Worm (Caenorhabditis elegans): ENCODE data around the gene C52E4.12.
A peak's percentile ranks its signal among the peaks of the same experiment; 100 is the strongest.

The C52E4.12 gene

DNA sequence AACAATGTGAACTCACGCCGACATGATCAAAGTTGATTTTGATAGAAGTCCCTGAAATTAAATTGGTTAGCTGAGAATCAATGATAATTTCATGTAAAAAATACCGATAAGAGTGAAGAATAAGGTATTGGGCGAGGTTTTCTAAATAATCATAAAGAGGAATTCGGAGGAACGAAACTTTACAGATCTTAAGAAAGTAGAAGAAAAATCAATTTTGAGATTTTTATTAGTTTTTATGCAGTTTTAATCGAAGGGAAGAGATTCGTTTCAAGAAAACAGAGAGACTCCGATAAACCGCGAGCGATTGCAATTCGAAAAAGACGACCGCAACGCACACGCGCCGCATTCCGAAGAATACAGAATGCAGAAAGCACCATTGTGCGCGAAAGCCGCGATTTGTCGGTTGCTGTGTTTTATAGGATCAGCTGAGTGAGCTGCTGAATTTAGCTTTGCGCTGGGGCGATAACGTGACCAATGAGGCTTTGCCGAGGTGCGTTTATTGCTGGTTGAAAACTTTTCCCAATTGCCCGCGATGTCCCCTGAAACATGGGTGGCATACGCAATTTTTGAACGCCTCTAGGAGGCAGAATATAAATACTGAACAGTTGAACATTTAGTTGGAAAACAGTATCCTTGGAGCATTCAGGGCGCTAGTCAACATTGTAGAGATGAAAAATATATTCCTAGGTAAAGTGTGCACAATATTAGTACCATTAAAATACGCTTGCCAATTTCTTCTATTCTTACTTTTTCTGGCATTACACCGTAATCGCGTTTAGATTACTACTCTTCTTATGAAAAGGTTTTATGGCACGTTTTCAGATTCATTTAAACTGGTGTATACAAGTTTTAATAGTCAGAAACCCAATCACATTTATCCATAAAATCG, 16.0 kb upstream of the C52E4.12 start, which contains the start of gene snr-4 (continued):
- peak; percentile 92 for TF ChIP-seq lsy-12 (tag; optimal IDR thresholded peaks at IDR 0.05)
- no peak for TF ChIP-seq ZK546.5 (tag; optimal IDR thresholded peaks at IDR 0.05)
- TF ChIP-seq nhr-25 (tag; optimal IDR thresholded peaks at IDR 0.05) = peak; percentile 95
- peak; percentile 87 for TF ChIP-seq skn-1 (tag; optimal IDR thresholded peaks at IDR 0.05)
- TF ChIP-seq R02D3.7 (tag; optimal IDR thresholded peaks at IDR 0.05) = peak; percentile 86
- TF ChIP-seq fkh-2 (tag; optimal IDR thresholded peaks at IDR 0.05) = no peak
- peak; percentile 76 for TF ChIP-seq elt-2 (tag; optimal IDR thresholded peaks at IDR 0.05)
- TF ChIP-seq nfya-1 (tag; optimal IDR thresholded peaks at IDR 0.05; ENCODE audit: insufficient read depth) = peak; percentile 96
- peak; percentile 92 for TF ChIP-seq jun-1 (tag; optimal IDR thresholded peaks at IDR 0.05)
- no peak for TF ChIP-seq sea-2 (GFP tag; optimal IDR thresholded peaks at IDR 0.05)

ce11 chrV:11982309-11982708, 13.7 kb upstream of the C52E4.12 start, which contains the start of gene rpt-1:
Gene rpt-1 (minus strand): TSS chrV:11982397.
- no peak for TF ChIP-seq sea-2 (GFP tag; optimal IDR thresholded peaks at IDR 0.05)
- TF ChIP-seq pqm-1 (tag; optimal IDR thresholded peaks at IDR 0.05) = no peak
- peak; percentile 85 for TF ChIP-seq nhr-23 (tag; optimal IDR thresholded peaks at IDR 0.05)
- no peak for TF ChIP-seq fkh-10 (GFP tag; optimal IDR thresholded peaks at IDR 0.05)
- TF ChIP-seq nhr-77 (tag; optimal IDR thresholded peaks at IDR 0.05) = no peak
- peak; percentile 84 for TF ChIP-seq nfya-1 (tag; optimal IDR thresholded peaks at IDR 0.05; ENCODE audit: insufficient read depth)
- peak; percentile 90 for TF ChIP-seq lin-15B (tag; optimal IDR thresholded peaks at IDR 0.05)
- TF ChIP-seq nhr-11 (tag; optimal IDR thresholded peaks at IDR 0.05) = no peak
- TF ChIP-seq nhr-237 (tag; optimal IDR thresholded peaks at IDR 0.05) = no peak
- TF ChIP-seq pha-4 (tag; optimal IDR thresholded peaks at IDR 0.05) = peak; percentile 89
- TF ChIP-seq ama-1 (optimal IDR thresholded peaks at IDR 0.05) = no peak
- no peak for TF ChIP-seq ztf-11 (tag; optimal IDR thresholded peaks at IDR 0.05)
- peak; percentile 98 for TF ChIP-seq skn-1 (tag; optimal IDR thresholded peaks at IDR 0.05)
- TF ChIP-seq nhr-12 (tag; optimal IDR thresholded peaks at IDR 0.05) = no peak
- no peak for TF ChIP-seq fkh-2 (tag; optimal IDR thresholded peaks at IDR 0.05)
- no peak for TF ChIP-seq ceh-9 (tag; optimal IDR thresholded peaks at IDR 0.05)
- no peak for TF ChIP-seq ztf-4 (tag; optimal IDR thresholded peaks at IDR 0.05)
- TF ChIP-seq mml-1 (tag; optimal IDR thresholded peaks at IDR 0.05) = no peak
- TF ChIP-seq elt-3 (tag; optimal IDR thresholded peaks at IDR 0.05) = no peak
- no peak for TF ChIP-seq aly-2 (tag; optimal IDR thresholded peaks at IDR 0.05)
- TF ChIP-seq R02D3.7 (tag; optimal IDR thresholded peaks at IDR 0.05) = peak; percentile 3
- no peak for TF ChIP-seq ZK546.5 (tag; optimal IDR thresholded peaks at IDR 0.05)
- TF ChIP-seq egl-5 (tag; optimal IDR thresholded peaks at IDR 0.05) = peak; percentile 36
- TF ChIP-seq egl-27 (tag; optimal IDR thresholded peaks at IDR 0.05) = no peak
- peak; percentile 9 for TF ChIP-seq elt-1 (tag; optimal IDR thresholded peaks at IDR 0.05)
- TF ChIP-seq nhr-76 (tag; optimal IDR thresholded peaks at IDR 0.05) = no peak
- no peak for TF ChIP-seq lsy-12 (tag; optimal IDR thresholded peaks at IDR 0.05)
- TF ChIP-seq nhr-43 (tag; optimal IDR thresholded peaks at IDR 0.05; ENCODE audit: poor library complexity, severe bottlenecking) = peak; percentile 5
- TF ChIP-seq ceh-82 (tag; optimal IDR thresholded peaks at IDR 0.05) = no peak
- no peak for TF ChIP-seq tbx-2 (tag; optimal IDR thresholded peaks at IDR 0.05)
- peak; percentile 70 for TF ChIP-seq nhr-25 (tag; optimal IDR thresholded peaks at IDR 0.05)
- no peak for TF ChIP-seq zag-1 (tag; optimal IDR thresholded peaks at IDR 0.05)
- peak; percentile 90 for TF ChIP-seq snpc-4 (tag; optimal IDR thresholded peaks at IDR 0.05)
- peak; percentile 29 for TF ChIP-seq elt-2 (tag; optimal IDR thresholded peaks at IDR 0.05)
- no peak for TF ChIP-seq unc-62 (GFP tag; optimal IDR thresholded peaks at IDR 0.05)
- TF ChIP-seq ceh-28 (tag; optimal IDR thresholded peaks at IDR 0.05) = no peak
- no peak for TF ChIP-seq eor-1 (tag; optimal IDR thresholded peaks at IDR 0.05)
- no peak for TF ChIP-seq jun-1 (tag; optimal IDR thresholded peaks at IDR 0.05)
- no peak for TF ChIP-seq nhr-28 (tag; optimal IDR thresholded peaks at IDR 0.05)
- no peak for TF ChIP-seq nhr-67 (tag; optimal IDR thresholded peaks at IDR 0.05)
- peak; percentile 45 for TF ChIP-seq lin-39 (tag; optimal IDR thresholded peaks at IDR 0.05)
- TF ChIP-seq unc-39 (tag; optimal IDR thresholded peaks at IDR 0.05) = no peak
- TF ChIP-seq ceh-16 (tag; optimal IDR thresholded peaks at IDR 0.05) = no peak
- TF ChIP-seq hmg-11 (tag; optimal IDR thresholded peaks at IDR 0.05) = peak; percentile 14
- TF ChIP-seq daf-12 (tag; optimal IDR thresholded peaks at IDR 0.05) = no peak
- TF ChIP-seq mdl-1 (tag; optimal IDR thresholded peaks at IDR 0.05) = no peak
- TF ChIP-seq fos-1 (tag; optimal IDR thresholded peaks at IDR 0.05) = no peak
